Worm (Caenorhabditis elegans) whole organism, L2 larva: ENCODE results near the gene clec-79.

Source experiments
- dmd-4 ChIP-seq: sonication (generic microtip); optimal IDR thresholded peaks from 2 replicates; lab custom pipeline; 2017; ENCODE audit warnings: missing biosample characterization, missing genetic modification characterization
- fos-1 ChIP-seq: fragments of 150-350 bp; optimal IDR thresholded peaks from 2 replicates; lab custom pipeline; 2014; ENCODE audit warnings: missing biosample characterization, missing genetic modification characterization
- lsy-2 ChIP-seq, 2 experiments: fragments of 150-350 bp in 1 of 2; sonication (generic microtip) in 1 of 2; optimal IDR thresholded peaks; 2 replicates each; lab custom pipeline; 2014 to 2017; ENCODE audit warnings: missing biosample characterization in 2 of 2, missing genetic modification characterization in 2 of 2
- nhr-10 ChIP-seq: sonication (generic microtip); optimal IDR thresholded peaks from 2 replicates; lab custom pipeline; 2017; ENCODE audit warnings: missing biosample characterization, missing genetic modification characterization
- nhr-25 ChIP-seq: fragments of 150-350 bp; sonication (generic microtip); optimal IDR thresholded peaks from 3 replicates; lab custom pipeline; 2014; ENCODE audit warnings: missing biosample characterization, missing genetic modification characterization
- nhr-6 ChIP-seq: fragments of 150-350 bp; optimal IDR thresholded peaks from 2 replicates; lab custom pipeline; 2014; ENCODE audit warnings: missing biosample characterization, missing genetic modification characterization
- skn-1 ChIP-seq: sonication (generic microtip); optimal IDR thresholded peaks from 2 replicates; lab custom pipeline; 2017; ENCODE audit warnings: missing biosample characterization, missing genetic modification characterization
- zag-1 ChIP-seq: fragments of 150-350 bp; optimal IDR thresholded peaks from 2 replicates; lab custom pipeline; 2014; ENCODE audit warnings: missing biosample characterization, missing genetic modification characterization

DNA sequence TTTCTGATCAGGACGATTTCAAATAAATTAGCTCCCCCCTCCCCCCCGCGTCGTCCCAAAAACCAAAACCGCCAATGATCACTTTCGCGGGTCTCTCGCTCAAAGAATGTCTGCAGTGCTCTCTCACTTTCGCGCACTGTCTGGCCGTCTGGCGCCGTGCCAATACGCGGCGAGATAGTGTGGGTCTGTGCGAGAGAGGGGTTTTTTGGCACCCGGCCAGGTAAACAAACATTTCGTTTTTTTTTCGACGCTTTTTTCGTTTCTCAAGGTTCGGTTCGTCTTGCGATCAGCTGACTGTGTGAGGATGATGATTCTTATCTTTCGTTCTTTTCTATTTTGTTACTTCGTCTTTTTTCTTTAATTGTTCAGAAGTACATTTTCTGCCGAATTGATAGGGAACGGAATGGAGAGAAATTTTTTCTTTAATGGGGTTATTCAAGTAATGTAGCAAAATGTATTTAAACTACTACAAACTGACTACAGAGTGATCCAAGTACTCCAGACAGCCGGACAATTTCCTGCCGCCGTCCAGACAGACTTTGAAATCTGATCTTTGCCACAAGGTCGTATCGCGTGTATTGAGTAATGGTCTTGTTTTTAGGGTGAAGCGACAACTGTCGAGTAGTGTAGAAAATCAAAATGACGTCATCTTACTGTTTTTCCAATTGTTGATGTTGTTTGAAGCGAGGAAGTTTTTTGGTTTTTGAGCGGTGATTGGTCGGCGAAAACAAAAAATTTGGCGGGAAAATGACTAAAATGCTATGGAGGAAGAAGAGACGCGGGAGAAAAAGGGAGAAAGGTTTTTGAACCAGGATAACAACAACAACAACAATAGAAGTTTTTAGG, 51.2 kb downstream of the clec-79 start:
- TF ChIP-seq zag-1: no peak
- TF ChIP-seq nhr-6 (tag; lab: Kevin White, UChicago): no peak
- peak; percentile 27 for TF ChIP-seq nhr-10 (tag; lab: Kevin White, UChicago)
- TF ChIP-seq nhr-25 (tag; lab: Kevin White, UChicago): peak; percentile 86
- no peak for TF ChIP-seq skn-1 (tag; lab: Kevin White, UChicago)
- peak; percentile 16 to 56 for TF ChIP-seq lsy-2 (tag; optimal IDR thresholded peaks at IDR 0.05; lab: Kevin White, UChicago)
- TF ChIP-seq fos-1 (tag; lab: Kevin White, UChicago): no peak
- TF ChIP-seq dmd-4 (tag; lab: Kevin White, UChicago): no peak
